Worm (Caenorhabditis elegans) whole organism, early embryonic: ENCODE data around the gene twk-34.
"Not testable (repeated sequence)": the region's sequence is repeated elsewhere in the genome, so short reads cannot be mapped to it uniquely, and the experiment has no call there.

Experiments used
- ama-1 ChIP-seq: fragments of 150-350 bp; optimal IDR thresholded peaks from 2 replicates; lab custom pipeline; 2014
- tbx-37 ChIP-seq: fragments of 200-800 bp; sonication (Bioruptor generic); conservative IDR thresholded peaks from 2 replicates; pipeline ENCODE4 v1.3.6; 2022; ENCODE audit warnings: missing genetic modification reagents, missing genetic modification characterization, missing compliant biosample characterization

- TF ChIP-seq tbx-37; ama-1 (lab: Kevin White, UChicago): not testable (repeated sequence)
Observed at ce11 chrV:15668200-15668599, 36.6 kb upstream of the twk-34 start, which contains the start of gene F53E4.1.
